Fruit fly (Drosophila melanogaster): ENCODE data around the gene CG44098.
A peak's percentile ranks its signal among the peaks of the same experiment; 100 is the strongest.

Gene CG44098

dm6 chr3R:4809944-4810653, 37.1 kb upstream of the CG44098 start (continued):
- TF ChIP-seq Sin3A (optimal IDR thresholded peaks at IDR 0.05) (no peak), sd (tag; optimal IDR thresholded peaks at IDR 0.05) (peak; percentile 27), Opbp (GFP tag; IDR thresholded peaks at IDR 0.05; ENCODE audit: partially characterized antibody) (0 out of 3 replicates have a peak, but pooled peaks have one; percentile 48), chn (GFP tag; optimal IDR thresholded peaks at IDR 0.05) (peak; percentile 5), zen2 (GFP tag; IDR thresholded peaks at IDR 0.05; ENCODE audit: partially characterized antibody) (peak; percentile 38; the same call in 1 of the 3 replicates), CG30431 (GFP tag; optimal IDR thresholded peaks at IDR 0.05) (no peak), Rfx (GFP tag; IDR thresholded peaks at IDR 0.05) (0 out of 2 replicates have a peak, but pooled peaks have one; percentile 20), Vsx1 (GFP tag; optimal IDR thresholded peaks at IDR 0.05) (no peak), chinmo (GFP tag; IDR thresholded peaks at IDR 0.05; ENCODE audit: partially characterized antibody) (peak; percentile 90; the same call in 3 of the 4 replicates), dmrt11E (tag; optimal IDR thresholded peaks at IDR 0.05) (no peak), CG4820 (GFP tag; optimal IDR thresholded peaks at IDR 0.05) (peak; percentile 28), pros (GFP tag; optimal IDR thresholded peaks at IDR 0.05) (peak; percentile 51), crc (GFP tag; optimal IDR thresholded peaks at IDR 0.05) (no peak)

dm6 chr3R:4807582-4807981, 34.6 kb upstream of the CG44098 start:
- TF ChIP-seq zfh2 (GFP tag; optimal IDR thresholded peaks at IDR 0.05) (no peak), CG15479 (GFP tag; optimal IDR thresholded peaks at IDR 0.05) (no peak), D (optimal IDR thresholded peaks at IDR 0.05) (no peak), D (GFP tag; optimal IDR thresholded peaks at IDR 0.05) (no peak), fu2 (GFP tag; optimal IDR thresholded peaks at IDR 0.05) (no peak), CG31365 (tag; optimal IDR thresholded peaks at IDR 0.05) (no peak), CG2875 (GFP tag; optimal IDR thresholded peaks at IDR 0.05) (no peak), slbo (GFP tag; IDR thresholded peaks at IDR 0.05) (no peak), CG7839 (tag; optimal IDR thresholded peaks at IDR 0.05) (no peak), CG42726 (GFP tag; IDR thresholded peaks at IDR 0.05; ENCODE audit: partially characterized antibody) (no peak), D19B (GFP tag; optimal IDR thresholded peaks at IDR 0.05) (no peak), wdn (GFP tag; IDR thresholded peaks at IDR 0.05) (no peak), Kr (GFP tag; optimal IDR thresholded peaks at IDR 0.05) (no peak), CG12769 (tag; optimal IDR thresholded peaks at IDR 0.05) (peak; percentile 1), Side (GFP tag; optimal IDR thresholded peaks at IDR 0.05) (no peak), Fer3 (tag; optimal IDR thresholded peaks at IDR 0.05) (no peak), CG17912 (GFP tag; optimal IDR thresholded peaks at IDR 0.05) (no peak), chm (GFP tag; IDR thresholded peaks at IDR 0.05) (no peak), CG7372 (GFP tag; IDR thresholded peaks at IDR 0.05) (no peak), CrebB (tag; optimal IDR thresholded peaks at IDR 0.05) (no peak), bbx (GFP tag; IDR thresholded peaks at IDR 0.05; ENCODE audit: partially characterized antibody) (0 out of 2 replicates have a peak, but pooled peaks have one; percentile 14), p53 (GFP tag; optimal IDR thresholded peaks at IDR 0.05) (peak; percentile 63), disco-r (GFP tag; optimal IDR thresholded peaks at IDR 0.05) (no peak), inv (GFP tag; IDR thresholded peaks at IDR 0.05; ENCODE audit: partially characterized antibody) (no peak), jing (GFP tag; optimal IDR thresholded peaks at IDR 0.05) (no peak), jumu (GFP tag; optimal IDR thresholded peaks at IDR 0.05) (no peak), CG12071 (GFP tag; optimal IDR thresholded peaks at IDR 0.05) (no peak), CG10274 (GFP tag; optimal IDR thresholded peaks at IDR 0.05) (no peak), CG11456 (GFP tag; IDR thresholded peaks at IDR 0.05) (no peak), CG43689 (GFP tag; IDR thresholded peaks at IDR 0.05) (no peak), Lhr (GFP tag; optimal IDR thresholded peaks at IDR 0.05) (no peak), CG18764 (GFP tag; optimal IDR thresholded peaks at IDR 0.05) (no peak), cg (GFP tag; optimal IDR thresholded peaks at IDR 0.05) (peak; percentile 55), gsb (GFP tag; IDR thresholded peaks at IDR 0.05) (no peak), trem (tag; optimal IDR thresholded peaks at IDR 0.05) (no peak), dysf (GFP tag; IDR thresholded peaks at IDR 0.05) (no peak), B-H2 (GFP tag; optimal IDR thresholded peaks at IDR 0.05) (no peak)
